Worm (Caenorhabditis elegans) whole organism, L2 larva: ENCODE results near the gene irld-3.

ENCODE experiments used
- R02D3.7 ChIP-seq: fragments of 150-350 bp; optimal IDR thresholded peaks from 2 replicates; lab custom pipeline; 2014; ENCODE audit warnings: missing biosample characterization, missing genetic modification characterization
- ama-1 ChIP-seq: fragments of 150-350 bp; optimal IDR thresholded peaks from 2 replicates; lab custom pipeline; 2018; ENCODE audit warnings: inconsistent platforms
- ceh-16 ChIP-seq: fragments of 150-350 bp; optimal IDR thresholded peaks from 2 replicates; lab custom pipeline; 2014; ENCODE audit warnings: missing biosample characterization, missing genetic modification characterization
- dmd-4 ChIP-seq: sonication (generic microtip); optimal IDR thresholded peaks from 2 replicates; lab custom pipeline; 2017; ENCODE audit warnings: missing biosample characterization, missing genetic modification characterization
- fos-1 ChIP-seq: fragments of 150-350 bp; optimal IDR thresholded peaks from 2 replicates; lab custom pipeline; 2014; ENCODE audit warnings: missing biosample characterization, missing genetic modification characterization
- lin-11 ChIP-seq: fragments of 150-350 bp; sonication (generic microtip); optimal IDR thresholded peaks from 2 replicates; lab custom pipeline; 2014; ENCODE audit warnings: missing biosample characterization, missing genetic modification characterization, inconsistent platforms, mixed read lengths
- mdl-1 ChIP-seq, 2 experiments: fragments of 150-350 bp in 1 of 2; sonication (generic microtip) in 1 of 2; optimal IDR thresholded peaks; 2 replicates each; lab custom pipeline; 2017; ENCODE audit warnings: missing biosample characterization in 2 of 2, missing genetic modification characterization in 2 of 2
- nhr-237 ChIP-seq: fragments of 150-350 bp; optimal IDR thresholded peaks from 2 replicates; lab custom pipeline; 2014; ENCODE audit warnings: missing biosample characterization, missing genetic modification characterization
- snpc-4 ChIP-seq: fragments of 150-350 bp; optimal IDR thresholded peaks from 2 replicates; lab custom pipeline; 2014; ENCODE audit warnings: missing biosample characterization, missing genetic modification characterization
- unc-39 ChIP-seq: fragments of 150-350 bp; optimal IDR thresholded peaks from 2 replicates; lab custom pipeline; 2014; ENCODE audit warnings: missing biosample characterization, missing genetic modification characterization
- unc-55 ChIP-seq: fragments of 150-350 bp; sonication (generic microtip); optimal IDR thresholded peaks from 3 replicates; lab custom pipeline; 2014; ENCODE audit warnings: missing biosample characterization, missing genetic modification reagents, missing genetic modification characterization
- zag-1 ChIP-seq: fragments of 150-350 bp; optimal IDR thresholded peaks from 2 replicates; lab custom pipeline; 2014; ENCODE audit warnings: missing biosample characterization, missing genetic modification characterization

DNA sequence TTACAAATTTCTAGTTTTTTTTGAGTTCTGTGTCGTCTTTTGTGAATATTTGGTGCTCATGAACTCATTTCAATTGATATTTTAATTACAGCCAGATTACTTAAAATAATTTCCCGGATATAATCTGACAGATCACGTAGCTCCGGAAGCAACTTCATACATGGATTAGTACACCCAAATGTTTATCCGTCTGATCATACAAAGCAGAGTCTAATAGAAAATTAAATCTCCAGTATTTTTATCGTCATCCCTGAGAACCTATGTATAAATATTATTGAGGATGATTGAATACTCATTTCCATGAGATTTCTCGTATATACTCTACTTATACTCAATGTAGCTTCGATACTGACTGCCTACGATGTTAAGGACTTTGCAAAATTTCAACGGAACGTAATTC lies 13.5 kb downstream of the irld-3 start, which contains the start of gene Y73C8C.12:
- TF ChIP-seq unc-55 (GFP tag; lab: Kevin White, UChicago) (no peak), R02D3.7 (tag; lab: Kevin White, UChicago) (no peak), ama-1 (lab: Kevin White, UChicago) (no peak), dmd-4 (no peak), snpc-4 (no peak), mdl-1 (tag; optimal IDR thresholded peaks at IDR 0.05; lab: Kevin White, UChicago) (no peak), fos-1 (tag; lab: Kevin White, UChicago) (no peak), unc-39 (tag; lab: Kevin White, UChicago) (no peak), lin-11 (tag; lab: Kevin White, UChicago) (no peak), nhr-237 (tag; lab: Kevin White, UChicago) (no peak), ceh-16 (no peak), zag-1 (tag; lab: Kevin White, UChicago) (no peak)
